Worm (Caenorhabditis elegans) whole organism, L3 larva: ENCODE data around the gene tra-1.
A peak's percentile ranks its signal among the peaks of the same experiment; 100 is the strongest.

Experiments used
- ZK546.5 ChIP-seq: sonication (generic microtip); optimal IDR thresholded peaks from 2 replicates; lab custom pipeline; 2017; ENCODE audit warnings: missing biosample characterization, missing genetic modification characterization
- aly-2 ChIP-seq: fragments of 150-350 bp; optimal IDR thresholded peaks from 2 replicates; lab custom pipeline; 2014; ENCODE audit warnings: missing biosample characterization, missing genetic modification characterization
- ama-1 ChIP-seq: fragments of 150-350 bp; optimal IDR thresholded peaks from 2 replicates; lab custom pipeline; 2018
- ceh-28 ChIP-seq: fragments of 150-350 bp; optimal IDR thresholded peaks from 2 replicates; lab custom pipeline; 2014; ENCODE audit warnings: missing biosample characterization, missing genetic modification reagents, missing genetic modification characterization
- ceh-82 ChIP-seq: fragments of 150-350 bp; optimal IDR thresholded peaks from 2 replicates; lab custom pipeline; 2014; ENCODE audit warnings: missing biosample characterization, missing genetic modification characterization
- ceh-9 ChIP-seq: sonication (generic microtip); optimal IDR thresholded peaks from 2 replicates; lab custom pipeline; 2018; ENCODE audit warnings: missing biosample characterization, missing genetic modification characterization
- daf-12 ChIP-seq: fragments of 150-350 bp; optimal IDR thresholded peaks from 2 replicates; lab custom pipeline; 2014; ENCODE audit warnings: missing biosample characterization, missing genetic modification reagents, missing genetic modification characterization
- egl-27 ChIP-seq: sonication (generic microtip); optimal IDR thresholded peaks from 4 replicates; lab custom pipeline; 2017; ENCODE audit warnings: missing biosample characterization, missing genetic modification reagents, missing genetic modification characterization
- egl-5 ChIP-seq: fragments of 150-350 bp; optimal IDR thresholded peaks from 2 replicates; lab custom pipeline; 2017; ENCODE audit warnings: missing biosample characterization, missing genetic modification reagents, missing genetic modification characterization, inconsistent platforms
- elt-1 ChIP-seq: fragments of 150-350 bp; optimal IDR thresholded peaks from 2 replicates; lab custom pipeline; 2014; ENCODE audit warnings: missing biosample characterization, missing genetic modification characterization
- elt-3 ChIP-seq, 3 experiments: fragments of 150-350 bp in 1 of 3; sonication (generic microtip) in 2 of 3; optimal IDR thresholded peaks; 2 replicates in 2 of 3; 4 replicates in 1 of 3; lab custom pipeline; 2014 to 2017; ENCODE audit warnings: missing biosample characterization in 3 of 3, missing genetic modification characterization in 3 of 3
- eor-1 ChIP-seq, 2 experiments: fragments of 150-350 bp; optimal IDR thresholded peaks; 2 replicates each; lab custom pipeline; 2014 to 2018; ENCODE audit warnings: missing biosample characterization in 2 of 2, missing genetic modification characterization in 2 of 2
- fkh-10 ChIP-seq: sonication (generic microtip); optimal IDR thresholded peaks from 2 replicates; lab custom pipeline; 2017; ENCODE audit warnings: missing biosample characterization, missing genetic modification reagents, missing genetic modification characterization
- fkh-2 ChIP-seq: fragments of 150-350 bp; optimal IDR thresholded peaks from 2 replicates; lab custom pipeline; 2014; ENCODE audit warnings: missing biosample characterization, missing genetic modification reagents, missing genetic modification characterization
- fos-1 ChIP-seq: fragments of 150-350 bp; optimal IDR thresholded peaks from 2 replicates; lab custom pipeline; 2014; ENCODE audit warnings: missing biosample characterization, missing genetic modification characterization
- hmg-11 ChIP-seq: sonication (generic microtip); optimal IDR thresholded peaks from 2 replicates; lab custom pipeline; 2016; ENCODE audit warnings: missing genetic modification characterization, missing compliant biosample characterization
- jun-1 ChIP-seq: fragments of 150-350 bp; optimal IDR thresholded peaks from 2 replicates; lab custom pipeline; 2014; ENCODE audit warnings: missing biosample characterization, missing genetic modification reagents, missing genetic modification characterization
- lin-15B ChIP-seq: fragments of 150-350 bp; optimal IDR thresholded peaks from 2 replicates; lab custom pipeline; 2014; ENCODE audit warnings: missing biosample characterization, missing genetic modification characterization
- lin-39 ChIP-seq: fragments of 150-350 bp; optimal IDR thresholded peaks from 2 replicates; lab custom pipeline; 2018; ENCODE audit warnings: missing biosample characterization, missing genetic modification reagents, missing genetic modification characterization
- mdl-1 ChIP-seq: fragments of 150-350 bp; optimal IDR thresholded peaks from 2 replicates; lab custom pipeline; 2014; ENCODE audit warnings: missing biosample characterization, missing genetic modification characterization
- mml-1 ChIP-seq: fragments of 150-350 bp; sonication (generic microtip); optimal IDR thresholded peaks from 3 replicates; lab custom pipeline; 2014; ENCODE audit warnings: missing biosample characterization, missing genetic modification characterization
- nfya-1 ChIP-seq: sonication (generic microtip); optimal IDR thresholded peaks from 2 replicates; lab custom pipeline; 2017; ENCODE audit warnings: missing genetic modification characterization, mild to moderate bottlenecking, missing compliant biosample characterization, antibody characterized with exemption, moderate library complexity; ENCODE audit not compliant: insufficient read depth
- nhr-11 ChIP-seq: fragments of 150-350 bp; optimal IDR thresholded peaks from 2 replicates; lab custom pipeline; 2014; ENCODE audit warnings: missing biosample characterization, missing genetic modification characterization
- nhr-23 ChIP-seq: fragments of 150-350 bp; optimal IDR thresholded peaks from 2 replicates; lab custom pipeline; 2014; ENCODE audit warnings: missing biosample characterization, missing genetic modification reagents, missing genetic modification characterization
- nhr-237 ChIP-seq: fragments of 150-350 bp; optimal IDR thresholded peaks from 2 replicates; lab custom pipeline; 2014; ENCODE audit warnings: missing biosample characterization, missing genetic modification characterization
- nhr-25 ChIP-seq: sonication (generic microtip); optimal IDR thresholded peaks from 2 replicates; lab custom pipeline; 2017; ENCODE audit warnings: missing biosample characterization, missing genetic modification characterization
- nhr-28 ChIP-seq: fragments of 150-350 bp; optimal IDR thresholded peaks from 2 replicates; lab custom pipeline; 2014; ENCODE audit warnings: missing biosample characterization, missing genetic modification characterization
- nhr-43 ChIP-seq: sonication (generic microtip); optimal IDR thresholded peaks from 2 replicates; lab custom pipeline; 2016; ENCODE audit warnings: mild to moderate bottlenecking, missing genetic modification characterization, missing compliant biosample characterization; ENCODE audit not compliant: poor library complexity, severe bottlenecking
- nhr-67 ChIP-seq: fragments of 150-350 bp; optimal IDR thresholded peaks from 2 replicates; lab custom pipeline; 2014; ENCODE audit warnings: missing biosample characterization, missing genetic modification characterization
- nhr-77 ChIP-seq: fragments of 150-350 bp; optimal IDR thresholded peaks from 2 replicates; lab custom pipeline; 2014; ENCODE audit warnings: missing biosample characterization, missing genetic modification characterization
- pha-4 ChIP-seq: fragments of 150-350 bp; optimal IDR thresholded peaks from 2 replicates; lab custom pipeline; 2014; ENCODE audit warnings: missing biosample characterization, missing genetic modification reagents, missing genetic modification characterization
- skn-1 ChIP-seq: fragments of 150-350 bp; optimal IDR thresholded peaks from 2 replicates; lab custom pipeline; 2014; ENCODE audit warnings: missing biosample characterization, missing genetic modification characterization
- snpc-4 ChIP-seq: fragments of 150-350 bp; optimal IDR thresholded peaks from 2 replicates; lab custom pipeline; 2014; ENCODE audit warnings: missing biosample characterization, missing genetic modification characterization
- tbx-2 ChIP-seq: sonication (generic microtip); optimal IDR thresholded peaks from 2 replicates; lab custom pipeline; 2016; ENCODE audit warnings: mild to moderate bottlenecking, missing genetic modification characterization, missing compliant biosample characterization
- unc-39 ChIP-seq: sonication (generic microtip); optimal IDR thresholded peaks from 4 replicates; lab custom pipeline; 2017; ENCODE audit warnings: missing biosample characterization, missing genetic modification characterization
- unc-62 ChIP-seq: fragments of 150-350 bp; sonication (generic microtip); optimal IDR thresholded peaks from 4 replicates; lab custom pipeline; 2014; ENCODE audit warnings: missing biosample characterization, missing genetic modification reagents, missing genetic modification characterization
- zag-1 ChIP-seq: fragments of 150-350 bp; optimal IDR thresholded peaks from 2 replicates; lab custom pipeline; 2014; ENCODE audit warnings: missing biosample characterization, missing genetic modification characterization
- ztf-11 ChIP-seq: fragments of 150-350 bp; optimal IDR thresholded peaks from 2 replicates; lab custom pipeline; 2014; ENCODE audit warnings: missing biosample characterization, missing genetic modification characterization

Gene tra-1

DNA sequence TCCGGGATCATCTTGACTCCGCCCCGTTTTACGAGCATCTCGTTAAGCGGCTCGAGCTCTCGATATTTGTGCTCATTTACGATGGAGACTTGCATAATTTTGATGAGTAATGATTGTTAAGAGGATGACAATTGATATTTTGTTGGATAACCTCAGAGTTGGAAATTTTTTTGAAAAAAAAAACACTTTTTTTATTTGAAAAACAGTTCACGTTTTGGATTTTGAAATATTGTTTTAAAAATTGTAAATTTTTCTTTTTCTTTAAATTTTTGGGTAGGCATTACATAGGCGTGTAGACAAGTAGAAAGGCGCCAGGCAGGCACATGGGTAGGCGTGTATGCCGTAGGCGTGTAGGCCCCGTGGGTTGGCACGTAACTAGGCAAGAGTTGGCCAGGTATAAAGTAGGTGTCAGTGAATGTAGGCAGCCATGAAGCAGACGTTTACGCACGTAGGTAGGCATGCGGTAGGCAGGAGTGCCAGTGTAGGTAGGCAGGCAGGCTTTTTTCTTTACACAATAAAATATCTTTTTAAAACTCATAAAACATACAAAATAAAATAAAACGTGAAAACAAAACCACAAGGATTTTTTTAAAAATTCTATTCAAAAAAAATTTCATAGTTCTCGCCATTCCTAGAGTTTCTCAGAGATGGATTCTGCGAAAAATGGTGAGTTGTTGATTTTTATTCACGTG lies 23.3 kb upstream of the tra-1 start, which contains the start of the genes tbx-34 and wht-8:
Gene tbx-34, minus strand, starts transcription at position 101 of the 692 bp plus-strand sequence.
Gene wht-8, plus strand, starts transcription at position 642 of the 692 bp plus-strand sequence.
- TF ChIP-seq nhr-77 (tag; lab: Kevin White, UChicago) (no peak), fkh-2 (no peak), unc-62 (GFP tag; lab: Kevin White, UChicago) (no peak), ztf-11 (tag; lab: Kevin White, UChicago) (no peak), nhr-25 (no peak), nhr-43 (no peak), ama-1 (lab: Kevin White, UChicago) (no peak), tbx-2 (no peak), skn-1 (tag; lab: Kevin White, UChicago) (no peak), egl-27 (tag; lab: Kevin White, UChicago) (no peak), egl-5 (no peak), elt-3 (tag; optimal IDR thresholded peaks at IDR 0.05; lab: Kevin White, UChicago) (no peak), nfya-1 (no peak), unc-39 (tag; lab: Kevin White, UChicago) (no peak), mml-1 (tag; lab: Kevin White, UChicago) (no peak), hmg-11 (tag; lab: Kevin White, UChicago) (no peak), nhr-11 (tag; lab: Kevin White, UChicago) (no peak), mdl-1 (no peak), fkh-10 (no peak), pha-4 (no peak)

- TF ChIP-seq fkh-2 (no peak), hmg-11 (tag; lab: Kevin White, UChicago) (peak; percentile 52), aly-2 (no peak)
Measured at ce11 chrIII:11208371-11208770, 13.4 kb upstream of the tra-1 start.

DNA sequence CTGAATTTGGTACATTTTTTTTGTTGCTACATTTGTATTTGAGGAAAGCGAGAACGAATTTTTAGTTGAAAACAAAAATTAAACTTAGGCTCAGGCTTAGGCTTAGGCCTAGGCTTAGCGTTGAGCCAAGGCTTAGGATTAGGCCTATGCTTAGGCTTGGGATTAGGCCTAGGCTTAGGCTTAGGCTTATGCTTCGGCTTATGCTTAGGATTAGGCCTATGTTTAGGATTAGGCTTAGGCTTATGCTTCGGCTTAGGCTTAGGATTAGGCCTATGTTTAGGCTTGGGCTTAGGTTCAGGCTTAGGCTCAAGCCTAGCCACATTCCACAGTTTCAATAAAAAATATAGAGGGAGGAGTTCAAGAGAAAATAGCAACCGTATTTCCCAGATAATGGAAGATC lies 12.8 kb upstream of the tra-1 start:
- no peak for TF ChIP-seq ceh-9 (tag; lab: Kevin White, UChicago)
- TF ChIP-seq egl-5 = no peak
- TF ChIP-seq nhr-237 = no peak
- no peak for TF ChIP-seq elt-3 (tag; optimal IDR thresholded peaks at IDR 0.05; lab: Kevin White, UChicago)
- no peak for TF ChIP-seq ama-1 (lab: Kevin White, UChicago)

DNA sequence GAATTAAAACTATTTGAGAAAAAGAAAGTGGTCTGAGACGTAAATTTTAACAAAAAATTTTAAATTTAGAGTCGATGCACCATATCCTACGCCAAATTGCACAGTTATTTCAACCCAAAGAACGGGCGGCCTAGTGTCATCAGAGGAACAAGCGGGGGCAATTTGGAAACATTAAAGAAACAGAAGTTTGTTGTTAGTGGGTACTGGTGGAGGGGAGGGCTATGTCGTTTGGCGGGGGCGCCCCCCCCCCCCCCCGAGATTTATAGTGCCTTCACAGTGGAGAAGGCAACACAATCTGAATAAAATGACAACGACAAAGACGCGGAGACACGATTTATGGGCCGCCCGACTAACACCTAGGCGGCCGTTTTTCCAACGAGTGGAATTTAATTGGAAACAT lies 11.9 kb upstream of the tra-1 start:
- no peak for TF ChIP-seq lin-15B
- peak; percentile 14 for TF ChIP-seq lin-39 (tag; lab: Kevin White, UChicago)
- peak; percentile 57 for TF ChIP-seq egl-5
- TF ChIP-seq, all 47 proteins: peak for 2

DNA sequence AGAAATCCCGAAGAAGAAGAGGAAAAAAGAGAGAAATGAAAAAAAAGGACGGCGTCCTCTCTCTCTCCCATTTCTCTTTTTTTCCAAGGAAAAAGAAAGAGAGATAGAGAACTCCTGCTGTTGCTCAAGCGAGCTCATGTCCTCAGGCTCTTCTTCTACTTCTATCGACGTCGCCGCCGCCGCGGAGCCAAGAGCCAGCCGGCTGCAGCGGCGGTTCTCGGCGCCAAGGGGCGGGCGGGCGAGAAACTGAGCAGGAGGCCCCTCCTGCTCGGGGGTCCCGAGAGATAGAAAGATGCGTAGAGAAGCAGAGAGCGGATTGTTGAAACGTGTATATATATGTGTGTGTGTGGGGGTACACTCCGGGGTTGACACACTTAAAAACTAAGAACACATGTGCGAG lies 8.0 kb upstream of the tra-1 start:
- TF ChIP-seq ceh-28 (no peak), fkh-10 (peak; percentile 13), elt-1 (tag; lab: Kevin White, UChicago) (no peak), snpc-4 (tag; lab: Kevin White, UChicago) (peak; percentile 13), nfya-1 (peak; percentile 83), eor-1 (tag; optimal IDR thresholded peaks at IDR 0.05; lab: Kevin White, UChicago) (no peak), skn-1 (tag; lab: Kevin White, UChicago) (peak; percentile 11), hmg-11 (tag; lab: Kevin White, UChicago) (peak; percentile 49), mdl-1 (no peak), ceh-82 (tag; lab: Kevin White, UChicago) (no peak), lin-15B (peak; percentile 15), egl-5 (no peak), nhr-67 (no peak), pha-4 (no peak), zag-1 (tag; lab: Kevin White, UChicago) (no peak), tbx-2 (peak; percentile 12), lin-39 (tag; lab: Kevin White, UChicago) (peak; percentile 93)
- TF ChIP-seq, all 47 proteins: peak for 8

- TF ChIP-seq ZK546.5 = no peak
- no peak for TF ChIP-seq lin-15B
- TF ChIP-seq egl-5 = peak; percentile 75
- TF ChIP-seq fos-1 = no peak
- no peak for TF ChIP-seq ceh-9 (tag; lab: Kevin White, UChicago)
- TF ChIP-seq ceh-28 = no peak
- no peak for TF ChIP-seq jun-1
- peak; percentile 61 for TF ChIP-seq nfya-1
- no peak for TF ChIP-seq aly-2
- TF ChIP-seq pha-4 = no peak
- no peak for TF ChIP-seq daf-12
- TF ChIP-seq nhr-77 (tag; lab: Kevin White, UChicago) = no peak
- TF ChIP-seq skn-1 (tag; lab: Kevin White, UChicago) = no peak
- no peak for TF ChIP-seq elt-3 (tag; optimal IDR thresholded peaks at IDR 0.05; lab: Kevin White, UChicago)
- no peak for TF ChIP-seq mdl-1
- TF ChIP-seq ceh-82 (tag; lab: Kevin White, UChicago) = no peak
- TF ChIP-seq lin-39 (tag; lab: Kevin White, UChicago) = peak; percentile 54
- TF ChIP-seq nhr-23 (tag; lab: Kevin White, UChicago) = no peak
- no peak for TF ChIP-seq nhr-43
- no peak for TF ChIP-seq nhr-28
- no peak for TF ChIP-seq eor-1 (tag; optimal IDR thresholded peaks at IDR 0.05; lab: Kevin White, UChicago)
- TF ChIP-seq ztf-11 (tag; lab: Kevin White, UChicago) = no peak
- TF ChIP-seq fkh-2 = no peak
- TF ChIP-seq tbx-2 = no peak
- TF ChIP-seq hmg-11 (tag; lab: Kevin White, UChicago) = peak; percentile 59
Measured at ce11 chrIII:11200879-11201518, 6.0 kb upstream of the tra-1 start.
